Worm (Caenorhabditis elegans) whole organism, L4/young adult: ENCODE data around the gene H38K22.6.

ENCODE experiments used
- W03F9.2 ChIP-seq: fragments of 150-350 bp; optimal IDR thresholded peaks from 2 replicates; lab custom pipeline; 2014; ENCODE audit warnings: missing biosample characterization, missing genetic modification characterization
- dao-5 ChIP-seq: sonication (generic microtip); optimal IDR thresholded peaks from 2 replicates; lab custom pipeline; 2016; ENCODE audit warnings: missing genotype, missing genetic modification characterization, moderate library complexity, missing compliant biosample characterization
- him-1 ChIP-seq: sonication (generic microtip); optimal IDR thresholded peaks from 2 replicates; lab custom pipeline; 2016; ENCODE audit warnings: missing genotype, missing genetic modification reagents, missing genetic modification characterization, missing compliant biosample characterization

DNA sequence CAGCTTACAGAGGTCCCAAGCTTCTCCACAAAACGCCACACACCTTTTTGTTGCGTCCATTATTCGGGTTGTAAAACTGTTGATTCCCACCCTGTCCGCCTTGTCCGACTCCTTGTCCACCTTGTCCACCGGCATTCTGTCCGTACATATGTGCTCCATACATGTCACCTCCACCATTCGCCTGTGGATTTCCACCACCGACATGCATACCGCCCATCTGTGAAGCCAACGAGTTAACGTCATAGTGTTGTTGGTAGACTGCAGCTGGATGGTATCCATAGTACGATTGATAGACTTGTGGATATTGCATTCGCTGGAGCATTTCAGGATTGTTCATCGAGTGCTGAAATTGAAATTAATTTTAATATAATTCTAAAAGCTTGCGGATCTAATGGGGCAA lies 42.5 kb upstream of the H38K22.6 start:
- no peak for TF ChIP-seq him-1 (tag; lab: Kevin White, UChicago)
- TF ChIP-seq W03F9.2 (tag; lab: Kevin White, UChicago): no peak
- TF ChIP-seq dao-5 (tag; lab: Kevin White, UChicago): no peak
